Fruit fly (Drosophila melanogaster) whole organism, embryonic: ENCODE results near the gene CG33258.

ENCODE experiments used
- CG11247 ChIP-seq: fragments of 200-800 bp; sonication (Bioruptor generic); IDR thresholded peaks from 2 replicates; pipeline ENCODE4 v1.3.6; 2022; ENCODE audit warnings: missing biosample characterization, missing genetic modification characterization
- CG13123 ChIP-seq: fragments of 200-800 bp; sonication (Bioruptor generic); optimal IDR thresholded peaks from 2 replicates; lab custom pipeline; 2016; ENCODE audit warnings: missing biosample characterization, missing genetic modification characterization
- CG14965 ChIP-seq: fragments of 200-800 bp; sonication (Bioruptor generic); optimal IDR thresholded peaks from 2 replicates; lab custom pipeline; 2016; ENCODE audit warnings: missing biosample characterization, missing genetic modification characterization, borderline replicate concordance
- CG15073 ChIP-seq: fragments of 200-800 bp; sonication (Bioruptor generic); optimal IDR thresholded peaks from 2 replicates; lab custom pipeline; 2016; ENCODE audit warnings: missing biosample characterization, missing genetic modification characterization
- CG1603 ChIP-seq: fragments of 200-800 bp; sonication (Bioruptor generic); optimal IDR thresholded peaks from 2 replicates; lab custom pipeline; 2019; ENCODE audit warnings: missing biosample characterization, mild to moderate bottlenecking, missing genetic modification characterization, moderate library complexity
- CG1647 ChIP-seq: fragments of 200-800 bp; sonication (Bioruptor generic); optimal IDR thresholded peaks from 3 replicates; lab custom pipeline; 2016; ENCODE audit warnings: missing biosample characterization, missing genetic modification characterization
- CG18011 ChIP-seq: fragments of 200-800 bp; sonication (Bioruptor generic); optimal IDR thresholded peaks from 2 replicates; lab custom pipeline; 2017; ENCODE audit warnings: missing biosample characterization, missing genetic modification characterization, mild to moderate bottlenecking, moderate library complexity, missing genotype
- CG18764 ChIP-seq: fragments of 200-800 bp; sonication (Bioruptor generic); optimal IDR thresholded peaks from 3 replicates; lab custom pipeline; 2016; ENCODE audit warnings: missing biosample characterization, missing genetic modification characterization
- CG31365 ChIP-seq: fragments of 200-800 bp; sonication (Bioruptor generic); optimal IDR thresholded peaks from 2 replicates; lab custom pipeline; 2018; ENCODE audit warnings: missing biosample characterization, mild to moderate bottlenecking, missing genetic modification characterization
- CG4854 ChIP-seq: fragments of 200-800 bp; sonication (Bioruptor generic); optimal IDR thresholded peaks from 2 replicates; lab custom pipeline; 2016; ENCODE audit warnings: missing biosample characterization, missing genetic modification characterization, inconsistent platforms
- CG6175 ChIP-seq: fragments of 200-800 bp; sonication (Bioruptor generic); IDR thresholded peaks from 3 replicates; pipeline ENCODE4 v1.3.6; 2022; ENCODE audit warnings: missing biosample characterization, missing genetic modification characterization
- CG6689 ChIP-seq: fragments of 200-800 bp; sonication (Bioruptor generic); IDR thresholded peaks from 2 replicates; pipeline ENCODE4 v1.3.6; 2022; ENCODE audit warnings: missing biosample characterization, missing genetic modification characterization
- CG7556 ChIP-seq: fragments of 200-800 bp; sonication (Bioruptor generic); optimal IDR thresholded peaks from 2 replicates; lab custom pipeline; 2017; ENCODE audit warnings: missing biosample characterization, mild to moderate bottlenecking, missing genetic modification characterization
- CkIIα-i1 ChIP-seq: fragments of 200-800 bp; sonication (Bioruptor generic); IDR thresholded peaks from 2 replicates; pipeline ENCODE4 v1.3.6; 2022; ENCODE audit warnings: missing biosample characterization, missing genetic modification characterization
- Drgx ChIP-seq: fragments of 200-800 bp; sonication (Bioruptor generic); IDR thresholded peaks from 2 replicates; pipeline ENCODE4 v1.3.6; 2022; ENCODE audit warnings: missing biosample characterization, missing genetic modification characterization
- Fer2 ChIP-seq: fragments of 200-800 bp; sonication (Bioruptor generic); optimal IDR thresholded peaks from 2 replicates; lab custom pipeline; 2018; ENCODE audit warnings: missing biosample characterization, mild to moderate bottlenecking, missing genetic modification characterization, moderate library complexity
- H2.0 ChIP-seq: fragments of 200-800 bp; sonication (Bioruptor generic); IDR thresholded peaks from 2 replicates; pipeline ENCODE4 v1.3.6; 2022; ENCODE audit warnings: missing biosample characterization, missing genetic modification characterization
- HLH3B ChIP-seq: fragments of 200-800 bp; sonication (Bioruptor generic); IDR thresholded peaks from 2 replicates; pipeline ENCODE4 v1.3.6; 2022; ENCODE audit warnings: missing biosample characterization, missing genetic modification characterization
- Lhr ChIP-seq: fragments of 200-800 bp; sonication (Bioruptor generic); optimal IDR thresholded peaks from 3 replicates; lab custom pipeline; 2017; ENCODE audit warnings: mild to moderate bottlenecking, missing biosample characterization, missing genetic modification reagents, missing genetic modification characterization
- MBD-R2 ChIP-seq: fragments of 200-800 bp; sonication (Bioruptor generic); IDR thresholded peaks from 2 replicates; pipeline ENCODE4 v1.3.6; 2022; ENCODE audit warnings: missing biosample characterization, missing genetic modification characterization
- Oli ChIP-seq: fragments of 200-800 bp; sonication (Bioruptor generic); optimal IDR thresholded peaks from 2 replicates; lab custom pipeline; 2018; ENCODE audit warnings: missing biosample characterization, mild to moderate bottlenecking, missing genetic modification characterization, moderate library complexity
- Six4 ChIP-seq: fragments of 200-800 bp; sonication (Bioruptor generic); optimal IDR thresholded peaks from 2 replicates; lab custom pipeline; 2016; ENCODE audit warnings: missing biosample characterization, missing genetic modification characterization
- Xrp1 ChIP-seq: fragments of 200-800 bp; sonication (Bioruptor generic); IDR thresholded peaks from 2 replicates; pipeline ENCODE4 v1.3.6; 2022; ENCODE audit warnings: missing biosample characterization, missing genetic modification characterization
- aop ChIP-seq: fragments of 200-800 bp; sonication (Bioruptor generic); IDR thresholded peaks from 2 replicates; pipeline ENCODE4 v1.3.6; 2022; ENCODE audit warnings: missing biosample characterization, missing genetic modification characterization
- ap ChIP-seq: fragments of 200-800 bp; sonication (Bioruptor generic); IDR thresholded peaks from 2 replicates; pipeline ENCODE4 v1.3.6; 2022; ENCODE audit warnings: missing biosample characterization, missing genetic modification characterization
- cad ChIP-seq: fragments of >200 bp; optimal IDR thresholded peaks from 2 replicates; lab custom pipeline; 2017; ENCODE audit warnings: missing biosample characterization, missing genetic modification characterization
- cas ChIP-seq: fragments of 200-800 bp; sonication (Bioruptor generic); IDR thresholded peaks from 2 replicates; pipeline ENCODE4 v1.3.6; 2022; ENCODE audit warnings: missing biosample characterization, missing genetic modification characterization
- cg ChIP-seq: fragments of 200-800 bp; sonication (Bioruptor generic); optimal IDR thresholded peaks from 3 replicates; lab custom pipeline; 2019; ENCODE audit warnings: missing biosample characterization, mild to moderate bottlenecking, missing genetic modification characterization, moderate library complexity
- exex ChIP-seq: fragments of 200-800 bp; sonication (Bioruptor generic); optimal IDR thresholded peaks from 4 replicates; lab custom pipeline; 2018; ENCODE audit warnings: missing biosample characterization, mild to moderate bottlenecking, missing genetic modification characterization, moderate library complexity
- fu2 ChIP-seq: fragments of 200-800 bp; sonication (Bioruptor generic); optimal IDR thresholded peaks from 2 replicates; lab custom pipeline; 2016; ENCODE audit warnings: missing biosample characterization, missing genetic modification characterization
- lab ChIP-seq: fragments of 200-800 bp; sonication (Bioruptor generic); optimal IDR thresholded peaks from 3 replicates; lab custom pipeline; 2017; ENCODE audit warnings: missing biosample characterization, missing genetic modification characterization, mild to moderate bottlenecking, moderate library complexity, missing genetic modification reagents
- nerfin-2 ChIP-seq: fragments of 200-800 bp; sonication (Bioruptor generic); IDR thresholded peaks from 2 replicates; pipeline ENCODE4 v1.3.6; 2022; ENCODE audit warnings: missing biosample characterization, missing genetic modification characterization; ENCODE audit not compliant: partially characterized antibody
- nom ChIP-seq: fragments of 200-800 bp; sonication (Bioruptor generic); optimal IDR thresholded peaks from 2 replicates; lab custom pipeline; 2017; ENCODE audit warnings: missing biosample characterization, missing genetic modification characterization, mild to moderate bottlenecking, moderate library complexity, missing genetic modification reagents
- rib ChIP-seq: fragments of 200-800 bp; sonication (Bioruptor generic); IDR thresholded peaks from 2 replicates; pipeline ENCODE4 v1.3.6; 2022; ENCODE audit warnings: missing biosample characterization, missing genetic modification characterization
- row ChIP-seq: fragments of 200-800 bp; sonication (Bioruptor generic); IDR thresholded peaks from 3 replicates; pipeline ENCODE4 v1.3.6; 2022; ENCODE audit warnings: missing biosample characterization, missing genetic modification characterization
- sens-2 ChIP-seq: fragments of 200-800 bp; sonication (Bioruptor generic); IDR thresholded peaks from 2 replicates; pipeline ENCODE4 v1.3.6; 2022; ENCODE audit warnings: missing biosample characterization, missing genetic modification characterization
- seq ChIP-seq: fragments of 200-800 bp; sonication (Bioruptor generic); IDR thresholded peaks from 2 replicates; pipeline ENCODE4 v1.3.6; 2022; ENCODE audit warnings: missing biosample characterization, missing genetic modification characterization
- tap ChIP-seq: fragments of 200-800 bp; optimal IDR thresholded peaks from 3 replicates; lab custom pipeline; 2019; ENCODE audit warnings: missing biosample characterization, mild to moderate bottlenecking, missing genetic modification characterization, moderate library complexity
- tup ChIP-seq: fragments of 200-800 bp; sonication (Bioruptor generic); optimal IDR thresholded peaks from 2 replicates; lab custom pipeline; 2016; ENCODE audit warnings: missing biosample characterization, mild to moderate bottlenecking, missing genetic modification characterization, moderate library complexity
- unc-4 ChIP-seq: fragments of 200-800 bp; sonication (Bioruptor generic); IDR thresholded peaks from 2 replicates; pipeline ENCODE4 v1.3.6; 2022; ENCODE audit warnings: missing biosample characterization, missing genetic modification characterization; ENCODE audit not compliant: partially characterized antibody
- vvl ChIP-seq: fragments of 200-800 bp; sonication (Bioruptor generic); IDR thresholded peaks from 2 replicates; pipeline ENCODE4 v1.3.6; 2022; ENCODE audit warnings: missing biosample characterization, missing genetic modification characterization
- z ChIP-seq: fragments of 200-800 bp; sonication (Bioruptor generic); IDR thresholded peaks from 3 replicates; pipeline ENCODE4 v1.3.6; 2022; ENCODE audit warnings: missing biosample characterization, missing genetic modification characterization
- zen ChIP-seq: fragments of 200-800 bp; sonication (Bioruptor generic); optimal IDR thresholded peaks from 3 replicates; lab custom pipeline; 2018; ENCODE audit warnings: missing biosample characterization, mild to moderate bottlenecking, missing genetic modification characterization, moderate library complexity
- zfh1 ChIP-seq: fragments of 200-800 bp; sonication (Bioruptor generic); IDR thresholded peaks from 3 replicates; pipeline ENCODE4 v1.3.6; 2022; ENCODE audit warnings: missing biosample characterization, missing genetic modification characterization

Gene CG33258

DNA sequence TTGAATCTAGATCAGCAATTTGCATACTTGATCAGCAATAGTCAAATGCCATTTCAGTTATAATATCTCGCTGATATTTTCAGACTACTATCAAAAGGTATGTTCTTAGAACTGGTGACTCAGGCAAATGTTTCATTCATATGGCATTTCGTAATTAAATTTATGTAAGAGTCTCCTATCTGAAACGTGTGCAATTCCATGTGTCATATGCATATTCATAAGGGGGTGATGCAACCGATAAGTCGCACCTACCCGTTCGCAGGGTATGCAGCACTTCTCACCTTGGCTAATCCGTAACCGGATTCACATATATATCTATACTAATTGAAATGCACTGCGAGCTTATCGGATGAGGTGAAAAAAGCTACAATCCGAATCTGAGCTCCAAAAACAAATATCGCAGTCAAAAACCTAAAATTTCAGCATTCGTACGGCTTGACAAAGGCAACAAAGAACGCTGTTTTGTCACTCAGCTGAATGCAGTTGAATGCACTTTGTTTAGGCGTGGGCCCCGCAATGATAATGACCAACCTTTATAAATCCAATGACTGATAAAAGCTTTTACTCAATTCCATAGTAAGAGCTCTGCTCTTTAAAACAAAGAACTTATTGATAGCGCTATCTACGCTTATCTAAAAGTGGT lies 44.5 kb upstream of the CG33258 start (continued):
- TF ChIP-seq CG1603 (tag; lab: Kevin White, UChicago): no peak
- TF ChIP-seq sens-2: no peak
- peak; percentile 22 for TF ChIP-seq lab (GFP tag; lab: Kevin White, UChicago)
- no peak for TF ChIP-seq CG7556 (GFP tag; lab: Kevin White, UChicago)
- no peak for TF ChIP-seq cad (GFP tag; lab: Kevin White, UChicago)
- TF ChIP-seq aop (GFP tag; lab: Robert Waterston, UW): no peak
- peak; percentile 86 for TF ChIP-seq vvl (GFP tag; lab: Robert Waterston, UW)
- TF ChIP-seq Drgx (GFP tag; lab: Robert Waterston, UW): peak; percentile 51
- TF ChIP-seq CG18011 (GFP tag; lab: Kevin White, UChicago): no peak
- no peak for TF ChIP-seq zen (tag; lab: Kevin White, UChicago)
- TF ChIP-seq CG6689 (GFP tag; lab: Robert Waterston, UW): peak; percentile 41; the same call in 1 of the 2 replicates
- TF ChIP-seq unc-4 (GFP tag; lab: Robert Waterston, UW): no peak
- TF ChIP-seq CG1647 (GFP tag; lab: Kevin White, UChicago): no peak
- TF ChIP-seq cg: no peak
- TF ChIP-seq cas (GFP tag; lab: Robert Waterston, UW): no peak
- TF ChIP-seq zfh1 (GFP tag; lab: Robert Waterston, UW): peak; percentile 43; the same call in 1 of the 3 replicates
- TF ChIP-seq exex (tag; lab: Kevin White, UChicago): no peak
- peak; percentile 4 for TF ChIP-seq tap
- TF ChIP-seq Lhr (GFP tag; lab: Kevin White, UChicago): no peak
- TF ChIP-seq H2.0 (GFP tag; lab: Robert Waterston, UW): no peak
- no peak for TF ChIP-seq MBD-R2
- 0 out of 2 replicates have a peak, but pooled peaks have one; percentile 8 for TF ChIP-seq rib (GFP tag; lab: Robert Waterston, UW)
- no peak for TF ChIP-seq fu2 (GFP tag; lab: Kevin White, UChicago)
- TF ChIP-seq HLH3B (GFP tag; lab: Robert Waterston, UW): peak; percentile 4; the same call in 1 of the 2 replicates
- peak; percentile 19; the same call in 1 of the 2 replicates for TF ChIP-seq Xrp1 (GFP tag; lab: Robert Waterston, UW)
- no peak for TF ChIP-seq Oli (tag; lab: Kevin White, UChicago)
- TF ChIP-seq CG11247 (GFP tag; lab: Robert Waterston, UW): no peak
- no peak for TF ChIP-seq seq
- TF ChIP-seq CkIIα-i1 (GFP tag; lab: Robert Waterston, UW): no peak
- no peak for TF ChIP-seq CG13123 (GFP tag; lab: Kevin White, UChicago)
- TF ChIP-seq Fer2 (tag; lab: Kevin White, UChicago): no peak
- TF ChIP-seq row (GFP tag; lab: Robert Waterston, UW): no peak
- TF ChIP-seq Six4 (GFP tag; lab: Kevin White, UChicago): no peak
- peak; percentile 45 for TF ChIP-seq nom (GFP tag; lab: Kevin White, UChicago)
- 0 out of 3 replicates have a peak, but pooled peaks have one; percentile 47 for TF ChIP-seq z (GFP tag; lab: Robert Waterston, UW)
- no peak for TF ChIP-seq CG15073
- TF ChIP-seq CG14965 (GFP tag; lab: Kevin White, UChicago): no peak
- TF ChIP-seq nerfin-2 (GFP tag; lab: Robert Waterston, UW): 0 out of 2 replicates have a peak, but pooled peaks have one; percentile 15
- no peak for TF ChIP-seq tup
- no peak for TF ChIP-seq CG18764 (GFP tag; lab: Kevin White, UChicago)
- TF ChIP-seq CG6175 (GFP tag; lab: Robert Waterston, UW): no peak
- no peak for TF ChIP-seq CG4854 (GFP tag; lab: Kevin White, UChicago)
- no peak for TF ChIP-seq ap (GFP tag; lab: Robert Waterston, UW)
- TF ChIP-seq CG31365 (tag; lab: Kevin White, UChicago): no peak
- TF ChIP-seq, all 482 proteins: peak for 29
